Fruit fly (Drosophila melanogaster): ENCODE measurements around the gene CG11726.
A peak's percentile ranks its signal among the peaks of the same experiment; 100 is the strongest.

Gene CG11726

DNA sequence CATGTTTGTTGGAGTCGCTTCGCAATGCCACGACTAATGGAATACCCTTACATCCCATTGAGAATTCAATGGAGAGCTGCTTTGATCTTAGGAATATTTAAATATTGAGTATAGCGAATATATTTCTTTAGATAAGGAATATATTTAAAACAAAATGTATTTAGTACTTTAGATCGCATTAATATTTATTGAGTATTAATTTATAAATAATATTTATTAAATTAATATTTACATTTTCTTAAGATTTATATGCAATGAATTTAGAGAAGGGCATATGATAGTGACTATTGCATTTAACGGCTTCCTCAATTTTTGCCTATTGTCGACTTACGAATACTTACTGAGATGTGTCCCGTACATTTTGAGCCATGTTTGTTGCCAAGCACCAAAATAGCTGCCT is 49.7 kb downstream of the CG11726 start:
- peak; percentile 3 for TF ChIP-seq noc (tag; optimal IDR thresholded peaks at IDR 0.05)

DNA sequence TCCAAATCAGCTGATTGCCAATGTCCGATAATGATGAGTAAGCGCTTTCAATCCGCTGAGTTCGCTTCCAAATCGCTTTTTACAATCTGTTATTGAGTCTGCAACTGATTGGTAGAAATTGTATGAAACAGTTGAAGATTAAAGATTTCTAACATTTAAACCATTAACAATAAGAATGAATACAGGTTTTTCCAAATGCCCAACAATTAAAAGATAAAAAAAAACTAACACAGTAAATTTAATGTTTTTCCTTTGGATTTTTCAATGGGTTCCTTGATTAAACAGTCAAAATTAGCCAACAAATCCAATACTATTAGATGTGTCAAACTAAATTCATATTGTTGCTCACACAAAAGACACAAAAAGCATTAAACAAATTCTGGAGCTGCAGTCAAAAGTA is 50.4 kb downstream of the CG11726 start, which contains the start of gene CG7557:
Gene CG7557 (plus strand): TSS at position 301 of the 400 bp plus-strand sequence.
- no peak for TF ChIP-seq noc (tag; optimal IDR thresholded peaks at IDR 0.05)

All from whole organism, larva.